Worm (Caenorhabditis elegans): ENCODE measurements around the gene R07C12.1.

DNA sequence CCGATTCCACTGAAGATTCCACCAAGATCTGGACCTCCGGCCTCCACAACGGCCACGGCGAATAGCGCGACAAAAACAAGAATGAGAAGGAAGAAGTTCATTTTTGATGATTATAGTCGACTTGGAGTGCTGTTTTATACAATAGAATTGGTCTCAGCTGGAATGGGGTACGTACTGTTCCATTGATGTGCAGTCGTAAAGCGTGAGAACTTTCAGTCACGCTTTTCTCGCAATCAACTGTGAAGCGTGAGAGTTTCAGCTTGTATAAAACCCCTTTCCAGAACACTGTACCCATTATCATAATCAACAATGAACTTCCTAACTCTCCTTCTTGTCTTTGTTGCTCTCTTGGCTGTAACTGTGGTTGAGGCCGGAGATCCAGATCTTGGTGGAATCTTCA is 36.6 kb upstream of the R07C12.1 start, which contains the start of the genes F49F1.4 and F49F1.2:
- TF ChIP-seq him-1 (tag; optimal IDR thresholded peaks at IDR 0.05) (no peak), dao-5 (tag; optimal IDR thresholded peaks at IDR 0.05) (no peak), W03F9.2 (tag; optimal IDR thresholded peaks at IDR 0.05) (no peak)
